Worm (Caenorhabditis elegans) whole organism, young adult: ENCODE results near the gene ZK177.9.

ENCODE experiments used
- F23B12.7 ChIP-seq: sonication (generic microtip); optimal IDR thresholded peaks from 2 replicates; lab custom pipeline; 2017; ENCODE audit warnings: missing genetic modification characterization, mild to moderate bottlenecking, missing compliant biosample characterization, antibody characterized with exemption, moderate library complexity; ENCODE audit not compliant: insufficient read depth
- aptf-2 ChIP-seq: fragments of 200-800 bp; sonication (Bioruptor generic); conservative IDR thresholded peaks from 2 replicates; pipeline ENCODE4 v1.3.6; 2022; ENCODE audit warnings: missing genetic modification reagents, missing genetic modification characterization, missing compliant biosample characterization
- ets-4 ChIP-seq: fragments of 200-800 bp; sonication (Bioruptor generic); optimal IDR thresholded peaks from 2 replicates; lab custom pipeline; 2018; ENCODE audit warnings: mild to moderate bottlenecking, missing genetic modification characterization, missing compliant biosample characterization
- hlh-26 ChIP-seq: fragments of 200-800 bp; sonication (Bioruptor generic); conservative IDR thresholded peaks from 2 replicates; pipeline ENCODE4 v1.3.6; 2022; ENCODE audit warnings: missing genetic modification reagents, missing genetic modification characterization, missing compliant biosample characterization
- let-607 ChIP-seq, 2 experiments: fragments of 200-800 bp in 1 of 2; sonication (Bioruptor generic) in 1 of 2; sonication (generic microtip) in 1 of 2; optimal IDR thresholded peaks; 2 replicates each; lab custom pipeline; 2016 to 2018; ENCODE audit warnings: mild to moderate bottlenecking in 2 of 2, missing compliant biosample characterization in 2 of 2, missing genetic modification characterization in 2 of 2, moderate library complexity in 2 of 2, missing genotype in 1 of 2
- lin-35 ChIP-seq, 3 experiments: fragments of 150-350 bp in 2 of 3; sonication (generic microtip) in 1 of 3; optimal IDR thresholded peaks; 2 replicates each; lab custom pipeline; 2014 to 2018; ENCODE audit warnings: missing biosample characterization in 3 of 3, missing genetic modification characterization in 3 of 3, missing genetic modification reagents in 3 of 3
- nfya-1 ChIP-seq: sonication (generic microtip); optimal IDR thresholded peaks from 2 replicates; lab custom pipeline; 2017; ENCODE audit warnings: antibody characterized with exemption, missing compliant biosample characterization, missing genetic modification characterization, borderline replicate concordance; ENCODE audit not compliant: insufficient read depth
- rcor-1 ChIP-seq: fragments of 200-800 bp; sonication (Bioruptor generic); IDR thresholded peaks from 2 replicates; pipeline ENCODE4 v1.3.6; 2022; ENCODE audit warnings: missing genetic modification reagents, missing genetic modification characterization, missing compliant biosample characterization
- rpc-1 ChIP-seq, 2 experiments: fragments of 150-350 bp in 1 of 2; sonication (generic microtip) in 1 of 2; optimal IDR thresholded peaks; 2 replicates each; lab custom pipeline; 2014 to 2018; ENCODE audit warnings: missing biosample characterization in 1 of 2, missing genetic modification characterization in 1 of 2, missing genetic modification reagents in 1 of 2, missing genotype in 1 of 2
- snpc-1.1 ChIP-seq: sonication (generic microtip); optimal IDR thresholded peaks from 2 replicates; lab custom pipeline; 2017; ENCODE audit warnings: missing genetic modification characterization, mild to moderate bottlenecking, missing compliant biosample characterization, antibody characterized with exemption, moderate library complexity, missing genotype, missing genetic modification reagents; ENCODE audit not compliant: insufficient read depth
- snpc-3.4 ChIP-seq: sonication (generic microtip); optimal IDR thresholded peaks from 2 replicates; lab custom pipeline; 2017; ENCODE audit warnings: missing genetic modification characterization, mild to moderate bottlenecking, missing compliant biosample characterization, antibody characterized with exemption, moderate library complexity, missing genotype, missing genetic modification reagents
- snpc-4 ChIP-seq, 5 experiments: fragments of 150-350 bp in 1 of 5; sonication (generic microtip) in 4 of 5; optimal IDR thresholded peaks; 2 replicates each; lab custom pipeline; 2014 to 2018; ENCODE audit warnings: missing genetic modification characterization in 5 of 5, missing biosample characterization in 3 of 5, antibody characterized with exemption in 2 of 5, mild to moderate bottlenecking in 2 of 5, missing compliant biosample characterization in 2 of 5, missing genotype in 2 of 5, moderate library complexity in 2 of 5, missing genetic modification reagents in 1 of 5
- unc-62 ChIP-seq: fragments of 150-350 bp; optimal IDR thresholded peaks from 2 replicates; lab custom pipeline; 2014; ENCODE audit warnings: missing biosample characterization, missing genetic modification reagents, missing genetic modification characterization
- zfh-2 ChIP-seq: fragments of 200-800 bp; sonication (Bioruptor generic); conservative IDR thresholded peaks from 2 replicates; pipeline ENCODE4 v1.3.6; 2022; ENCODE audit warnings: missing genetic modification reagents, missing genetic modification characterization, missing compliant biosample characterization

- no peak for TF ChIP-seq let-607 (tag; optimal IDR thresholded peaks at IDR 0.05; lab: Kevin White, UChicago)
- no peak for TF ChIP-seq rcor-1 (GFP tag; lab: Robert Waterston, UW)
- no peak for TF ChIP-seq snpc-4 (GFP tag; optimal IDR thresholded peaks at IDR 0.05; lab: Kevin White, UChicago)
- no peak for TF ChIP-seq snpc-4 (tag; optimal IDR thresholded peaks at IDR 0.05; lab: Kevin White, UChicago)
- no peak for TF ChIP-seq lin-35 (GFP tag; optimal IDR thresholded peaks at IDR 0.05; lab: Kevin White, UChicago)
- no peak for TF ChIP-seq snpc-1.1 (tag; lab: Kevin White, UChicago)
- TF ChIP-seq snpc-3.4 (tag; lab: Kevin White, UChicago), result no peak
- TF ChIP-seq nfya-1 (tag; lab: Kevin White, UChicago), result no peak
- no peak for TF ChIP-seq zfh-2 (GFP tag; lab: Robert Waterston, UW)
- TF ChIP-seq unc-62 (GFP tag; lab: Kevin White, UChicago), result no peak
- no peak for TF ChIP-seq ets-4 (GFP tag; lab: Kevin White, UChicago)
- TF ChIP-seq F23B12.7 (tag; lab: Kevin White, UChicago), result no peak
- no peak for TF ChIP-seq rpc-1 (optimal IDR thresholded peaks at IDR 0.05; lab: Kevin White, UChicago)
- TF ChIP-seq rpc-1 (tag; optimal IDR thresholded peaks at IDR 0.05; lab: Kevin White, UChicago), result no peak
- TF ChIP-seq aptf-2 (GFP tag; lab: Robert Waterston, UW), result no peak
- TF ChIP-seq hlh-26 (GFP tag; lab: Robert Waterston, UW), result no peak
Observed at ce11 chrII:5521411-5521810, 3.9 kb upstream of the ZK177.9 start, which contains the start of gene ZK177.12.
